Fruit fly (Drosophila melanogaster) S2 (cell line): ENCODE results near the gene Spn31A.

Experiments used
- CG8478 ChIP-seq: fragments of >200 bp; optimal IDR thresholded peaks from 2 replicates; lab custom pipeline; 2018
- CTCF ChIP-seq, 2 experiments: fragments of >200 bp; optimal IDR thresholded peaks; 2 replicates each; lab custom pipeline; 2018

The Spn31A gene

dm6 chr2L:10108749-10109148, 48.1 kb downstream of the Spn31A start:
- TF ChIP-seq CG8478 (no peak), CTCF (optimal IDR thresholded peaks at IDR 0.05; lab: Kevin White, UChicago) (peak; percentile 69 to 72)
